Fruit fly (Drosophila melanogaster): ENCODE data around the gene Tak1.

Gene Tak1

DNA sequence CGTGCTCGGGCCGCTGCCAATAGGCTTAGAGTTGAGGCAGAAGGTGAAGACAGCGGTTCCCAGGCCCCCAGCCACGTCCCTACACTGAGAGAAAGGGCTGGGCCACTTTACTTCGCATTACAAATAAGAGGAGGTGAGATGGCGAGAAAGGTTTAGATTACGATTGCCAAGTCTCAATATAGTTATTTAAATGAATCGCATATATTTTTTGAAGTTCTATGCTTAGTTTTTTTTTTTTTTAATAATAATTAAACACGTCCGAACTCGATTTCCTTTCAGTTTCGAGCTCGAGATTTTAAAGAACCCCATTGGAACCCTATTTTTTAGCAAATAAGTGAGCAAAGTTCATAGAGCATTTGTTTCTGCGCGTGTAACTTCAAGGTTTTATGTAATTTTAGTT is 16.9 kb downstream of the Tak1 start (continued):
- TF ChIP-seq H15 (GFP tag; IDR thresholded peaks at IDR 0.05) (0 out of 3 replicates have a peak, but pooled peaks have one; percentile 34), dmrt11E (tag; optimal IDR thresholded peaks at IDR 0.05) (peak; percentile 24), CG11398 (GFP tag; optimal IDR thresholded peaks at IDR 0.05) (no peak), lilli (GFP tag; optimal IDR thresholded peaks at IDR 0.05) (peak; percentile 52), Max (GFP tag; optimal IDR thresholded peaks at IDR 0.05) (peak; percentile 27), sug (tag; optimal IDR thresholded peaks at IDR 0.05) (peak; percentile 5), Rfx (GFP tag; IDR thresholded peaks at IDR 0.05) (peak; percentile 37; the same call in 1 of the 2 replicates), Optix (GFP tag; IDR thresholded peaks at IDR 0.05) (0 out of 3 replicates have a peak, but pooled peaks have one; percentile 10), rib (GFP tag; IDR thresholded peaks at IDR 0.05) (no peak), lab (GFP tag; optimal IDR thresholded peaks at IDR 0.05) (peak; percentile 68), CG4424 (GFP tag; optimal IDR thresholded peaks at IDR 0.05) (peak; percentile 58), CG7372 (GFP tag; IDR thresholded peaks at IDR 0.05) (no peak), Ssrp (tag; optimal IDR thresholded peaks at IDR 0.05) (peak; percentile 49), CG11504 (tag; optimal IDR thresholded peaks at IDR 0.05) (peak; percentile 64), CG30431 (GFP tag; optimal IDR thresholded peaks at IDR 0.05) (peak; percentile 36), CG12942 (GFP tag; optimal IDR thresholded peaks at IDR 0.05) (peak; percentile 30), ab (GFP tag; optimal IDR thresholded peaks at IDR 0.05) (peak; percentile 29), CG2678 (tag; optimal IDR thresholded peaks at IDR 0.05) (peak; percentile 62), CG17328 (GFP tag; IDR thresholded peaks at IDR 0.05) (peak; percentile 36; the same call in 1 of the 2 replicates), dmrt99B (tag; optimal IDR thresholded peaks at IDR 0.05) (peak; percentile 67), nerfin-1 (tag; optimal IDR thresholded peaks at IDR 0.05) (no peak), CG12155 (GFP tag; optimal IDR thresholded peaks at IDR 0.05) (peak; percentile 18), CG8765 (GFP tag; IDR thresholded peaks at IDR 0.05) (no peak), CG7839 (tag; optimal IDR thresholded peaks at IDR 0.05) (peak; percentile 51), slbo (GFP tag; IDR thresholded peaks at IDR 0.05) (peak; percentile 55), CG16813 (GFP tag; IDR thresholded peaks at IDR 0.05; ENCODE audit: partially characterized antibody) (no peak), HLH54F (GFP tag; optimal IDR thresholded peaks at IDR 0.05) (peak; percentile 14), pnt (GFP tag; optimal IDR thresholded peaks at IDR 0.05) (peak; percentile 17), esg (GFP tag; conservative IDR thresholded peaks at IDR 0.05) (peak; percentile 27; the same call in 1 of the 2 replicates), sna (GFP tag; IDR thresholded peaks at IDR 0.05; ENCODE audit: partially characterized antibody) (no peak), D19B (GFP tag; optimal IDR thresholded peaks at IDR 0.05) (no peak), lola (GFP tag; optimal IDR thresholded peaks at IDR 0.05) (peak in 1 of 3 experiments; percentile 6), stc (GFP tag; IDR thresholded peaks at IDR 0.05) (0 out of 2 replicates have a peak, but pooled peaks have one; percentile 33), dpn (GFP tag; optimal IDR thresholded peaks at IDR 0.05) (peak; percentile 22 to 61), ems (GFP tag; optimal IDR thresholded peaks at IDR 0.05) (peak; percentile 41), CG3407 (GFP tag; optimal IDR thresholded peaks at IDR 0.05) (peak; percentile 9), CG15269 (tag; optimal IDR thresholded peaks at IDR 0.05) (peak; percentile 57), CG4820 (GFP tag; optimal IDR thresholded peaks at IDR 0.05) (peak; percentile 35), zf30C (GFP tag; optimal IDR thresholded peaks at IDR 0.05) (peak; percentile 30), nom (GFP tag; optimal IDR thresholded peaks at IDR 0.05) (no peak), ATbp (GFP tag; optimal IDR thresholded peaks at IDR 0.05) (peak; percentile 59), sens (GFP tag) (peak; percentile 89), CG18476 (GFP tag; optimal IDR thresholded peaks at IDR 0.05) (peak; percentile 19), CG14667 (GFP tag; IDR thresholded peaks at IDR 0.05) (0 out of 2 replicates have a peak, but pooled peaks have one; percentile 8), pzg (GFP tag; optimal IDR thresholded peaks at IDR 0.05) (no peak), gro (GFP tag; optimal IDR thresholded peaks at IDR 0.05) (no peak), vnd (GFP tag; IDR thresholded peaks at IDR 0.05; ENCODE audit: partially characterized antibody) (no peak), Dll (GFP tag; IDR thresholded peaks at IDR 0.05; ENCODE audit: partially characterized antibody) (no peak), Nf-YC (tag; optimal IDR thresholded peaks at IDR 0.05) (peak; percentile 24), Med (GFP tag) (peak; percentile 87)
